Fruit fly (Drosophila melanogaster) whole organism, embryonic: ENCODE data around the gene Nepl20.

Experiments used
- Abd-B ChIP-seq: fragments of 200-800 bp; sonication (Bioruptor generic); optimal IDR thresholded peaks from 2 replicates; lab custom pipeline; 2018; ENCODE audit warnings: missing biosample characterization, mild to moderate bottlenecking, missing genetic modification characterization, moderate library complexity
- Antp ChIP-seq: fragments of 200-800 bp; sonication (Bioruptor generic); optimal IDR thresholded peaks from 3 replicates; lab custom pipeline; 2016; ENCODE audit warnings: missing biosample characterization, missing genetic modification characterization
- Atf3 ChIP-seq: fragments of 200-800 bp; sonication (Bioruptor generic); optimal IDR thresholded peaks from 3 replicates; lab custom pipeline; 2016; ENCODE audit warnings: missing biosample characterization, missing genetic modification characterization
- CG10321 ChIP-seq: fragments of 200-800 bp; sonication (Bioruptor generic); IDR thresholded peaks from 2 replicates; pipeline ENCODE4 v1.3.6; 2022; ENCODE audit warnings: missing biosample characterization, missing genetic modification characterization
- CG11093 ChIP-seq: fragments of 200-800 bp; sonication (Bioruptor generic); IDR thresholded peaks from 3 replicates; pipeline ENCODE4 v1.3.6; 2022; ENCODE audit warnings: missing biosample characterization, missing genetic modification characterization
- CG11247 ChIP-seq: fragments of 200-800 bp; sonication (Bioruptor generic); IDR thresholded peaks from 2 replicates; pipeline ENCODE4 v1.3.6; 2022; ENCODE audit warnings: missing biosample characterization, missing genetic modification characterization
- CG13296 ChIP-seq: fragments of 200-800 bp; sonication (Bioruptor generic); optimal IDR thresholded peaks from 3 replicates; lab custom pipeline; 2018; ENCODE audit warnings: missing biosample characterization, mild to moderate bottlenecking, missing genetic modification characterization
- CG16815 ChIP-seq: fragments of 200-800 bp; sonication (Bioruptor generic); optimal IDR thresholded peaks from 3 replicates; lab custom pipeline; 2017; ENCODE audit warnings: missing biosample characterization, mild to moderate bottlenecking, missing genetic modification characterization
- CG17359 ChIP-seq: fragments of 200-800 bp; sonication (Bioruptor generic); optimal IDR thresholded peaks from 3 replicates; lab custom pipeline; 2018; ENCODE audit warnings: missing biosample characterization, mild to moderate bottlenecking, missing genetic modification characterization, moderate library complexity
- CG18619 ChIP-seq: fragments of 200-800 bp; sonication (Bioruptor generic); optimal IDR thresholded peaks from 3 replicates; lab custom pipeline; 2017; ENCODE audit warnings: missing biosample characterization, mild to moderate bottlenecking, missing genetic modification characterization
- CG2678 ChIP-seq: fragments of 200-800 bp; sonication (Bioruptor generic); optimal IDR thresholded peaks from 3 replicates; lab custom pipeline; 2019; ENCODE audit warnings: missing biosample characterization, mild to moderate bottlenecking, missing genetic modification characterization, moderate library complexity
- CG30020 ChIP-seq: fragments of 200-800 bp; optimal IDR thresholded peaks from 2 replicates; lab custom pipeline; 2019; ENCODE audit warnings: missing biosample characterization, mild to moderate bottlenecking, missing genetic modification characterization, moderate library complexity
- CG30431 ChIP-seq: fragments of 200-800 bp; sonication (Bioruptor generic); optimal IDR thresholded peaks from 2 replicates; lab custom pipeline; 2017; ENCODE audit warnings: missing biosample characterization, missing genetic modification characterization
- CG32772 ChIP-seq: fragments of 200-800 bp; sonication (Bioruptor generic); IDR thresholded peaks from 2 replicates; pipeline ENCODE4 v1.3.6; 2022; ENCODE audit warnings: missing biosample characterization, missing genetic modification characterization
- CG33557 ChIP-seq: fragments of 200-800 bp; sonication (Bioruptor generic); optimal IDR thresholded peaks from 2 replicates; lab custom pipeline; 2019; ENCODE audit warnings: missing biosample characterization, mild to moderate bottlenecking, missing genetic modification characterization, moderate library complexity
- CG3847 ChIP-seq: fragments of 200-800 bp; sonication (Bioruptor generic); IDR thresholded peaks from 2 replicates; pipeline ENCODE4 v1.3.6; 2022; ENCODE audit warnings: missing biosample characterization, missing genetic modification characterization
- CG5245 ChIP-seq: fragments of 200-800 bp; sonication (Bioruptor generic); optimal IDR thresholded peaks from 3 replicates; lab custom pipeline; 2016; ENCODE audit warnings: missing biosample characterization, missing genetic modification characterization
- CG6175 ChIP-seq: fragments of 200-800 bp; sonication (Bioruptor generic); IDR thresholded peaks from 3 replicates; pipeline ENCODE4 v1.3.6; 2022; ENCODE audit warnings: missing biosample characterization, missing genetic modification characterization
- CG6765 ChIP-seq: fragments of 200-800 bp; sonication (Bioruptor generic); optimal IDR thresholded peaks from 3 replicates; lab custom pipeline; 2017; ENCODE audit warnings: missing biosample characterization, mild to moderate bottlenecking, missing genetic modification characterization
- CG6791 ChIP-seq: fragments of 200-800 bp; sonication (Bioruptor generic); IDR thresholded peaks from 3 replicates; pipeline ENCODE4 v1.3.6; 2022; ENCODE audit warnings: missing biosample characterization, missing genetic modification characterization; ENCODE audit not compliant: partially characterized antibody
- Chrac-16 ChIP-seq: fragments of 200-800 bp; sonication (Bioruptor generic); optimal IDR thresholded peaks from 3 replicates; lab custom pipeline; 2016; ENCODE audit warnings: missing biosample characterization, missing genetic modification characterization
- Doc3 ChIP-seq: fragments of 200-800 bp; sonication (Bioruptor generic); IDR thresholded peaks from 3 replicates; pipeline ENCODE4 v1.3.6; 2022; ENCODE audit warnings: missing biosample characterization, missing genetic modification characterization; ENCODE audit not compliant: partially characterized antibody
- Dref ChIP-seq: fragments of 200-800 bp; sonication (Bioruptor generic); IDR thresholded peaks from 2 replicates; pipeline ENCODE4 v1.3.6; 2022; ENCODE audit warnings: missing biosample characterization, missing genetic modification characterization
- HLH3B ChIP-seq: fragments of 200-800 bp; sonication (Bioruptor generic); IDR thresholded peaks from 2 replicates; pipeline ENCODE4 v1.3.6; 2022; ENCODE audit warnings: missing biosample characterization, missing genetic modification characterization
- HLH4C ChIP-seq: fragments of 200-800 bp; sonication (Bioruptor generic); IDR thresholded peaks from 3 replicates; pipeline ENCODE4 v1.3.6; 2022; ENCODE audit warnings: missing biosample characterization, missing genetic modification characterization; ENCODE audit not compliant: partially characterized antibody
- Hr51 ChIP-seq, 2 experiments: fragments of 200-800 bp; sonication (Bioruptor generic); optimal IDR thresholded peaks; 2 replicates in 1 of 2; 3 replicates in 1 of 2; lab custom pipeline; 2016 to 2018; ENCODE audit warnings: missing biosample characterization in 2 of 2, missing genetic modification characterization in 2 of 2, mild to moderate bottlenecking in 1 of 2, moderate library complexity in 1 of 2
- MBD-R2 ChIP-seq: fragments of 200-800 bp; sonication (Bioruptor generic); IDR thresholded peaks from 2 replicates; pipeline ENCODE4 v1.3.6; 2022; ENCODE audit warnings: missing biosample characterization, missing genetic modification characterization
- MESR4 ChIP-seq: fragments of 200-800 bp; sonication (Bioruptor generic); optimal IDR thresholded peaks from 2 replicates; lab custom pipeline; 2018; ENCODE audit warnings: missing biosample characterization, mild to moderate bottlenecking, missing genetic modification characterization, moderate library complexity
- Nf-YA ChIP-seq: fragments of 200-800 bp; sonication (Bioruptor generic); IDR thresholded peaks from 2 replicates; pipeline ENCODE4 v1.3.6; 2022; ENCODE audit warnings: missing biosample characterization, missing genetic modification characterization
- Nf-YB ChIP-seq: fragments of 200-800 bp; sonication (Bioruptor generic); optimal IDR thresholded peaks from 3 replicates; lab custom pipeline; 2019; ENCODE audit warnings: missing biosample characterization, mild to moderate bottlenecking, missing genetic modification characterization, moderate library complexity
- Ptx1 ChIP-seq: fragments of 200-800 bp; sonication (Bioruptor generic); IDR thresholded peaks from 2 replicates; pipeline ENCODE4 v1.3.6; 2022; ENCODE audit warnings: missing biosample characterization, missing genetic modification characterization
- Rx ChIP-seq: fragments of 200-800 bp; sonication (Bioruptor generic); IDR thresholded peaks from 2 replicates; pipeline ENCODE4 v1.3.6; 2022; ENCODE audit warnings: missing biosample characterization, missing genetic modification characterization
- Side ChIP-seq: fragments of 200-800 bp; sonication (Bioruptor generic); optimal IDR thresholded peaks from 2 replicates; lab custom pipeline; 2016; ENCODE audit warnings: missing biosample characterization, missing genetic modification characterization
- Usf ChIP-seq: fragments of 200-800 bp; sonication (Bioruptor generic); optimal IDR thresholded peaks from 2 replicates; lab custom pipeline; 2017; ENCODE audit warnings: missing genotype, missing biosample characterization, missing genetic modification characterization
- ash1 ChIP-seq: fragments of 200-800 bp; sonication (Bioruptor generic); optimal IDR thresholded peaks from 2 replicates; lab custom pipeline; 2018; ENCODE audit warnings: missing biosample characterization, mild to moderate bottlenecking, missing genetic modification characterization
- corto ChIP-seq: fragments of 200-800 bp; sonication (Bioruptor generic); optimal IDR thresholded peaks from 2 replicates; lab custom pipeline; 2016; ENCODE audit warnings: missing biosample characterization, mild to moderate bottlenecking, missing genetic modification characterization, moderate library complexity
- dmrt99B ChIP-seq: fragments of 200-800 bp; sonication (Bioruptor generic); optimal IDR thresholded peaks from 2 replicates; lab custom pipeline; 2018; ENCODE audit warnings: missing biosample characterization, mild to moderate bottlenecking, missing genetic modification characterization, moderate library complexity
- fru ChIP-seq: fragments of >200 bp; optimal IDR thresholded peaks from 2 replicates; lab custom pipeline; 2017
- gro ChIP-seq: fragments of 200-800 bp; sonication (Bioruptor generic); optimal IDR thresholded peaks from 2 replicates; lab custom pipeline; 2016; ENCODE audit warnings: missing biosample characterization, missing genetic modification characterization
- mld ChIP-seq: fragments of 200-800 bp; sonication (Bioruptor generic); IDR thresholded peaks from 3 replicates; pipeline ENCODE4 v1.3.6; 2022; ENCODE audit warnings: missing biosample characterization, missing genetic modification characterization; ENCODE audit not compliant: partially characterized antibody
- otp ChIP-seq: fragments of 200-800 bp; sonication (Bioruptor generic); IDR thresholded peaks from 3 replicates; pipeline ENCODE4, ENCODE4 v1.3.6; 2022; ENCODE audit warnings: missing biosample characterization, missing genetic modification characterization
- pan ChIP-seq, 4 experiments: fragments of >200 bp in 3 of 4; fragments of 200-800 bp in 1 of 4; sonication (Bioruptor generic) in 1 of 4; optimal IDR thresholded peaks in 3 of 4; IDR thresholded peaks in 1 of 4; 2 replicates each; pipeline versions ENCODE4 v1.3.6 to Lab custom; 2017 to 2022; ENCODE audit warnings: missing biosample characterization in 2 of 4, missing genetic modification characterization in 2 of 4, mixed read lengths in 1 of 4
- pita ChIP-seq: fragments of 200-800 bp; sonication (Bioruptor generic); optimal IDR thresholded peaks from 2 replicates; lab custom pipeline; 2017; ENCODE audit warnings: missing biosample characterization, mild to moderate bottlenecking, missing genetic modification characterization
- psq ChIP-seq: fragments of 200-800 bp; sonication (Bioruptor generic); optimal IDR thresholded peaks from 2 replicates; lab custom pipeline; 2017; ENCODE audit warnings: missing biosample characterization, missing genetic modification characterization
- row ChIP-seq: fragments of 200-800 bp; sonication (Bioruptor generic); IDR thresholded peaks from 3 replicates; pipeline ENCODE4 v1.3.6; 2022; ENCODE audit warnings: missing biosample characterization, missing genetic modification characterization
- run ChIP-seq: fragments of 200-800 bp; sonication (Bioruptor generic); optimal IDR thresholded peaks from 3 replicates; lab custom pipeline; 2018; ENCODE audit warnings: missing biosample characterization, mild to moderate bottlenecking, missing genetic modification characterization
- scrt ChIP-seq: fragments of 200-800 bp; sonication (Bioruptor generic); optimal IDR thresholded peaks from 2 replicates; lab custom pipeline; 2018; ENCODE audit warnings: missing biosample characterization, mild to moderate bottlenecking, missing genetic modification characterization, moderate library complexity
- sens ChIP-seq: fragments of 200-800 bp; sonication (Bioruptor generic); peaks from one replicate; lab custom pipeline; 2016; ENCODE audit warnings: missing biosample characterization, missing genetic modification characterization
- shn ChIP-seq: fragments of 200-800 bp; sonication (Bioruptor generic); optimal IDR thresholded peaks from 3 replicates; lab custom pipeline; 2016; ENCODE audit warnings: missing biosample characterization, missing genetic modification characterization
- tin ChIP-seq: fragments of 200-800 bp; sonication (Bioruptor generic); optimal IDR thresholded peaks from 3 replicates; lab custom pipeline; 2016; ENCODE audit warnings: missing biosample characterization, missing genetic modification characterization
- tup ChIP-seq: fragments of 200-800 bp; sonication (Bioruptor generic); optimal IDR thresholded peaks from 2 replicates; lab custom pipeline; 2016; ENCODE audit warnings: missing biosample characterization, mild to moderate bottlenecking, missing genetic modification characterization, moderate library complexity

Nepl20 gene

DNA sequence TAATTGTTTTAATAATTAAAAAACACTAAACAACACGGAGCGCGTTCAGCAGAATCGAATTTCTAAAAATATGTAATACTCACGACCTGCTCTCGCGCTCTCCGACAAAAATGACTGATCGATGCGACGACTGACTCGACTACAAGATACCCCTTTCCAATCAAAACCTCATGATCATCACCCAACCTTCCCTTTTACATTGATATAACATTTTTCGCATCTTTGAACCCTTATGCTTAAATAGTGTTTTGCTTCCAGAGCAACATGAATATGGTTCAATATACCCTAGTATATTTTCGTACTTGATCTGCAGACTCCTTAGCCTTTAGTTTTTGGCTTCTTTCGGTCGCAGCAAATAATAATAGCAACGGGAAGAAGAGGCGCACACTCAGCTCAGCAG lies 31.2 kb downstream of the Nepl20 start (continued):
- TF ChIP-seq CG10321 (GFP tag; lab: Robert Waterston, UW) (no peak), gro (GFP tag; lab: Kevin White, UChicago) (peak; percentile 61), CG30431 (peak; percentile 63), row (GFP tag; lab: Robert Waterston, UW) (peak; percentile 87), Doc3 (GFP tag; lab: Robert Waterston, UW) (no peak), CG6765 (peak; percentile 5), shn (GFP tag; lab: Kevin White, UChicago) (peak; percentile 58), Side (GFP tag; lab: Kevin White, UChicago) (peak; percentile 71), Dref (no peak), Abd-B (GFP tag; lab: Kevin White, UChicago) (peak; percentile 39), mld (GFP tag; lab: Robert Waterston, UW) (no peak), CG6791 (no peak), CG13296 (GFP tag; lab: Kevin White, UChicago) (no peak), sens (peak; percentile 97), CG18619 (peak; percentile 56), Usf (GFP tag; lab: Kevin White, UChicago) (peak; percentile 30), CG3847 (peak; percentile 57), CG33557 (GFP tag; lab: Kevin White, UChicago) (no peak), CG2678 (tag; lab: Kevin White, UChicago) (no peak), MBD-R2 (peak; percentile 25; the same call in 1 of the 2 replicates), fru (lab: Kevin White, UChicago) (no peak), pan (optimal IDR thresholded peaks at IDR 0.05; lab: Kevin White, UChicago) (no peak), pan (GFP tag; optimal IDR thresholded peaks at IDR 0.05 in 1 of 2, IDR thresholded peaks at IDR 0.05 in 1 of 2) (peak in 1 of 2 experiments; percentile 85), dmrt99B (tag; lab: Kevin White, UChicago) (peak; percentile 83), Atf3 (GFP tag; lab: Kevin White, UChicago) (peak; percentile 24), Hr51 (GFP tag; optimal IDR thresholded peaks at IDR 0.05; lab: Kevin White, UChicago) (peak; percentile 28 to 74), CG17359 (peak; percentile 81), CG16815 (GFP tag; lab: Kevin White, UChicago) (peak; percentile 48), CG5245 (GFP tag; lab: Kevin White, UChicago) (peak; percentile 54), MESR4 (GFP tag; lab: Kevin White, UChicago) (no peak), Nf-YB (GFP tag; lab: Kevin White, UChicago) (no peak), CG11093 (GFP tag; lab: Robert Waterston, UW) (peak; percentile 70; the same call in 1 of the 3 replicates), otp (GFP tag; lab: Robert Waterston, UW) (peak; percentile 72; the same call in 1 of the 3 replicates), tup (GFP tag; lab: Kevin White, UChicago) (peak; percentile 34), tin (GFP tag; lab: Kevin White, UChicago) (peak; percentile 71), Ptx1 (GFP tag; lab: Robert Waterston, UW) (peak; percentile 86), CG6175 (GFP tag; lab: Robert Waterston, UW) (no peak), HLH3B (GFP tag; lab: Robert Waterston, UW) (peak; percentile 81), HLH4C (GFP tag; lab: Robert Waterston, UW) (peak; percentile 51; the same call in 1 of the 3 replicates), psq (GFP tag; lab: Kevin White, UChicago) (no peak), pita (GFP tag; lab: Kevin White, UChicago) (no peak), CG30020 (tag; lab: Kevin White, UChicago) (no peak), Rx (GFP tag; lab: Robert Waterston, UW) (peak; percentile 62), run (tag; lab: Kevin White, UChicago) (peak; percentile 35), CG11247 (peak; percentile 65), Nf-YA (GFP tag; lab: Robert Waterston, UW) (peak; percentile 56), Antp (GFP tag; lab: Kevin White, UChicago) (peak; percentile 84), corto (GFP tag; lab: Kevin White, UChicago) (no peak), CG32772 (GFP tag; lab: Robert Waterston, UW) (peak; percentile 66), scrt (GFP tag; lab: Kevin White, UChicago) (no peak), Chrac-16 (GFP tag; lab: Kevin White, UChicago) (peak; percentile 63), ash1 (GFP tag; lab: Kevin White, UChicago) (no peak)
